Fruit fly (Drosophila melanogaster): ENCODE results near the gene CG4887.

DNA sequence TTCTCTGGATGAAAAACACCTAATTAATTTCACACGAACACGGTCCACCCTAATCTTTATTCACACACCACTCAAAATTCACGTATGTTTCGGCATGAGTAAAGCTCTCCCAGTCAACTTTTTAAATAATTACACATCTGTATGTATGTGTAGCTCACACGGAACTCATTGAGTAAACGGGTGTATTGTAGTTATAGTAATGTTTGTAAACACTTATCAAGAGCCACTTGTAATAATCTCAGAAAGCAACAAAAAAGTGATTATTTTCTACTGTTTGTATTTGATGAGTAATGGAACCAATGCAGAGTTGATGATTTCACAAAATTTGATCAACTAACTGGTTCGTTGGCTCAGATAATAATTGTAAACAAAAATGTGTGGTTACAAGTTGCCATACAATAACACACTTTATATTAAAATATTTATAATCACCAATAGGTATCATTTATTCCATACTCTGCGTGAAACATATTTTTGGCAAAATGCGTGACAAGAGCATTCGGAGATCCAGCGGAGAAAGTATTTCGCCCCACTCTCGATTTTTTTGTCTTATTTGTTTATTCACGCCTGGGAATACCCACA, 45.2 kb downstream of the CG4887 start:
- TF ChIP-seq h (optimal IDR thresholded peaks at IDR 0.05) = no peak
- no peak for TF ChIP-seq ttk (optimal IDR thresholded peaks at IDR 0.05)

Measured in Kc167 (cell line).